2 worm cellular contexts compared by ENCODE assay signal in genomic region chrV:10897172-10897571, ce11.
TF ChIP-seq lines count a peak whose summit lies in the region.

No protein-coding gene starts in this region.

TF ChIP-seq in whole organism, L4 larva, 104 proteins besides CTCF, POLR2A, EP300 and RAD21 (continued from another document):
- TF ChIP-seq dve-1 (tag; optimal IDR thresholded peaks at IDR 0.05; lab: Kevin White, UChicago; ENCODE audit: insufficient read depth) (peak; percentile 99), zfp-3 (GFP tag; conservative IDR thresholded peaks at IDR 0.05; lab: Robert Waterston, UW) (peak; percentile 98), nhr-237 (tag; optimal IDR thresholded peaks at IDR 0.05; lab: Kevin White, UChicago) (peak; percentile 80), T20F7.1 (GFP tag; optimal IDR thresholded peaks at IDR 0.05; lab: Kevin White, UChicago) (peak; percentile 94), ZK546.5 (tag; optimal IDR thresholded peaks at IDR 0.05; lab: Kevin White, UChicago) (peak; percentile 97 to 100), skn-1 (tag; optimal IDR thresholded peaks at IDR 0.05; lab: Kevin White, UChicago) (peak; percentile 74), ZK337.2 (GFP tag; IDR thresholded peaks at IDR 0.05; lab: Robert Waterston, UW) (peak; percentile 89), Y75B8A.6 (GFP tag; IDR thresholded peaks at IDR 0.05; lab: Robert Waterston, UW) (peak; percentile 98), ceh-28 (tag; optimal IDR thresholded peaks at IDR 0.05; lab: Kevin White, UChicago) (no peak), hif-1 (tag; optimal IDR thresholded peaks at IDR 0.05; lab: Kevin White, UChicago) (peak; percentile 67 to 94), mes-2 (tag; optimal IDR thresholded peaks at IDR 0.05; lab: Kevin White, UChicago; ENCODE audit: poor library complexity, severe bottlenecking) (peak; percentile 99), nhr-41 (GFP tag; IDR thresholded peaks at IDR 0.05; lab: Robert Waterston, UW) (peak; percentile 97), spr-3 (GFP tag; optimal IDR thresholded peaks at IDR 0.05; lab: Kevin White, UChicago) (peak; percentile 94), hlh-30 (tag; optimal IDR thresholded peaks at IDR 0.05; lab: Kevin White, UChicago; ENCODE audit: insufficient read depth) (peak; percentile 94), nhr-102 (tag; optimal IDR thresholded peaks at IDR 0.05; lab: Kevin White, UChicago) (peak; percentile 98), lin-39 (tag; optimal IDR thresholded peaks at IDR 0.05; lab: Kevin White, UChicago) (no peak), lin-38 (GFP tag; IDR thresholded peaks at IDR 0.05; lab: Robert Waterston, UW) (peak; percentile 98), rbr-2 (tag; optimal IDR thresholded peaks at IDR 0.05; lab: Kevin White, UChicago) (peak; percentile 98), dmd-6 (GFP tag; IDR thresholded peaks at IDR 0.05; lab: Robert Waterston, UW) (peak; percentile 99), vab-7 (GFP tag; IDR thresholded peaks at IDR 0.05; lab: Robert Waterston, UW) (peak; percentile 88), F37D6.2 (tag; optimal IDR thresholded peaks at IDR 0.05; lab: Kevin White, UChicago) (peak; percentile 94), lin-15B (tag; optimal IDR thresholded peaks at IDR 0.05; lab: Kevin White, UChicago) (peak; percentile 93), nhr-6 (tag; optimal IDR thresholded peaks at IDR 0.05; lab: Kevin White, UChicago) (peak; percentile 99), zip-2 (tag; optimal IDR thresholded peaks at IDR 0.05; lab: Kevin White, UChicago) (peak; percentile 91), nhr-77 (tag; optimal IDR thresholded peaks at IDR 0.05; lab: Kevin White, UChicago) (peak; percentile 98), set-16 (GFP tag; IDR thresholded peaks at IDR 0.05; lab: Robert Waterston, UW) (peak; percentile 68), dmd-9 (GFP tag; IDR thresholded peaks at IDR 0.05; lab: Robert Waterston, UW) (peak; percentile 84), ceh-44 (GFP tag; IDR thresholded peaks at IDR 0.05; lab: Robert Waterston, UW) (peak; percentile 88), nhr-42 (GFP tag; IDR thresholded peaks at IDR 0.05; lab: Robert Waterston, UW) (peak; percentile 97), lsy-2 (tag; optimal IDR thresholded peaks at IDR 0.05; lab: Kevin White, UChicago) (peak; percentile 93 to 98), aha-1 (tag; lab: Kevin White, UChicago) (peak; percentile 100), nhr-25 (tag; optimal IDR thresholded peaks at IDR 0.05; lab: Kevin White, UChicago; ENCODE audit: borderline replicate concordance, insufficient read depth) (peak; percentile 98), zip-11 (GFP tag; IDR thresholded peaks at IDR 0.05; lab: Robert Waterston, UW) (0 out of 2 replicates have a peak, but pooled peaks have one; percentile 12), aly-2 (tag; optimal IDR thresholded peaks at IDR 0.05; lab: Kevin White, UChicago) (no peak), lin-29 (GFP tag; IDR thresholded peaks at IDR 0.05; lab: Robert Waterston, UW) (peak; percentile 88), nhr-48 (tag; optimal IDR thresholded peaks at IDR 0.05; lab: Kevin White, UChicago) (peak; percentile 96), T26A8.4 (GFP tag; IDR thresholded peaks at IDR 0.05; lab: Robert Waterston, UW) (peak; percentile 98), snpc-1.2 (GFP tag; IDR thresholded peaks at IDR 0.05; lab: Robert Waterston, UW) (no peak; the same call in 1 of the 2 replicates), daf-12 (tag; optimal IDR thresholded peaks at IDR 0.05; lab: Kevin White, UChicago) (no peak), ama-1 (optimal IDR thresholded peaks at IDR 0.05; lab: Kevin White, UChicago) (peak; percentile 75), hmg-1.1 (GFP tag; IDR thresholded peaks at IDR 0.05; lab: Robert Waterston, UW) (peak; percentile 95), nhr-76 (tag; optimal IDR thresholded peaks at IDR 0.05; lab: Kevin White, UChicago) (peak; percentile 70), saeg-2 (GFP tag; IDR thresholded peaks at IDR 0.05; lab: Robert Waterston, UW) (peak; percentile 98), mep-1 (tag; optimal IDR thresholded peaks at IDR 0.05; lab: Kevin White, UChicago) (peak; percentile 99), ztf-7 (tag; optimal IDR thresholded peaks at IDR 0.05; lab: Kevin White, UChicago) (peak; percentile 92), zfp-2 (tag; optimal IDR thresholded peaks at IDR 0.05; lab: Kevin White, UChicago) (peak; percentile 94), gei-8 (GFP tag; optimal IDR thresholded peaks at IDR 0.05; lab: Kevin White, UChicago) (peak; percentile 49), tra-1 (GFP tag; IDR thresholded peaks at IDR 0.05; lab: Robert Waterston, UW) (peak; percentile 98), duxl-1 (tag; optimal IDR thresholded peaks at IDR 0.05; lab: Kevin White, UChicago; ENCODE audit: poor library complexity) (peak; percentile 96)

TF ChIP-seq in whole organism, late embryonic, 69 proteins besides CTCF, POLR2A, EP300 and RAD21 (continued from another document):
- TF ChIP-seq nfya-1 (tag; optimal IDR thresholded peaks at IDR 0.05; lab: Kevin White, UChicago) (peak; percentile 95), gmeb-2 (tag; optimal IDR thresholded peaks at IDR 0.05; lab: Kevin White, UChicago) (peak; percentile 75), fkh-6 (tag; optimal IDR thresholded peaks at IDR 0.05; lab: Kevin White, UChicago) (peak; percentile 40), hlh-6 (tag; optimal IDR thresholded peaks at IDR 0.05; lab: Kevin White, UChicago) (no peak), hlh-13 (GFP tag; optimal IDR thresholded peaks at IDR 0.05; lab: Kevin White, UChicago) (no peak), dve-1 (tag; optimal IDR thresholded peaks at IDR 0.05; lab: Kevin White, UChicago) (peak; percentile 95), ahr-1 (tag; optimal IDR thresholded peaks at IDR 0.05; lab: Kevin White, UChicago) (peak; percentile 65)
